Worm (Caenorhabditis elegans): Measurements from ENCODE around the gene F47G9.4.

Gene F47G9.4

ce11 chrV:11314025-11314880, 7.4 kb downstream of the F47G9.4 start (continued):
- peak; percentile 100 for TF ChIP-seq F26F4.8 (GFP tag; conservative IDR thresholded peaks at IDR 0.05)
- TF ChIP-seq T26A8.4 (GFP tag; IDR thresholded peaks at IDR 0.05) = peak; percentile 96
- TF ChIP-seq F49E8.2 (tag; optimal IDR thresholded peaks at IDR 0.05; ENCODE audit: borderline replicate concordance) = peak; percentile 74
- peak; percentile 87 for TF ChIP-seq cey-2 (tag; optimal IDR thresholded peaks at IDR 0.05; ENCODE audit: borderline replicate concordance, insufficient read depth)
- TF ChIP-seq pha-4 (GFP tag; IDR thresholded peaks at IDR 0.05) = peak; percentile 99
- no peak for TF ChIP-seq pha-4 (tag; optimal IDR thresholded peaks at IDR 0.05)
- 0 out of 2 replicates have a peak, but pooled peaks have one; percentile 85 for TF ChIP-seq tag-97 (GFP tag; IDR thresholded peaks at IDR 0.05)
- TF ChIP-seq nhr-10 (tag; optimal IDR thresholded peaks at IDR 0.05) = peak; percentile 76
- peak; percentile 99 for TF ChIP-seq nhr-41 (GFP tag; IDR thresholded peaks at IDR 0.05)
- TF ChIP-seq madf-5 (GFP tag; IDR thresholded peaks at IDR 0.05) = peak; percentile 97 to 99
- peak; percentile 97 for TF ChIP-seq madf-9 (GFP tag; conservative IDR thresholded peaks at IDR 0.05)
- TF ChIP-seq hmg-1.1 (GFP tag; IDR thresholded peaks at IDR 0.05) = peak; percentile 93
- TF ChIP-seq F10B5.3 (tag; optimal IDR thresholded peaks at IDR 0.05) = peak; percentile 88
- TF ChIP-seq daf-16 (GFP tag; optimal IDR thresholded peaks at IDR 0.05) = peak; percentile 89 to 98
- peak; percentile 87 for TF ChIP-seq daf-16 (tag; optimal IDR thresholded peaks at IDR 0.05)
- peak; percentile 100 for TF ChIP-seq egl-43 (GFP tag; IDR thresholded peaks at IDR 0.05)
- peak; percentile 45 for TF ChIP-seq R02D3.7 (tag; optimal IDR thresholded peaks at IDR 0.05)
- no peak for TF ChIP-seq ces-1 (GFP tag; optimal IDR thresholded peaks at IDR 0.05)
- TF ChIP-seq dpl-1 (GFP tag; optimal IDR thresholded peaks at IDR 0.05) = peak; percentile 56
- peak; percentile 57 for TF ChIP-seq nhr-11 (tag; optimal IDR thresholded peaks at IDR 0.05)
- TF ChIP-seq T20F7.1 (GFP tag; optimal IDR thresholded peaks at IDR 0.05) = peak; percentile 71
- peak; percentile 95 for TF ChIP-seq ZK337.2 (GFP tag; IDR thresholded peaks at IDR 0.05)
- peak; percentile 68 for TF ChIP-seq F37D6.2 (tag; optimal IDR thresholded peaks at IDR 0.05)
- TF ChIP-seq mep-1 (tag; optimal IDR thresholded peaks at IDR 0.05) = peak; percentile 92
- peak; percentile 97 for TF ChIP-seq Y75B8A.6 (GFP tag; IDR thresholded peaks at IDR 0.05)
- TF ChIP-seq fos-1 (tag; optimal IDR thresholded peaks at IDR 0.05) = no peak
- no peak for TF ChIP-seq skn-1 (tag; optimal IDR thresholded peaks at IDR 0.05)
- TF ChIP-seq lin-1 (GFP tag; IDR thresholded peaks at IDR 0.05) = peak; percentile 98
- TF ChIP-seq zfp-3 (GFP tag; conservative IDR thresholded peaks at IDR 0.05) = peak; percentile 92
- peak; percentile 54 for TF ChIP-seq ceh-32 (tag; optimal IDR thresholded peaks at IDR 0.05; ENCODE audit: poor library complexity)
- peak; percentile 93 for TF ChIP-seq aha-1 (tag)
- peak; percentile 94 for TF ChIP-seq Y48G9A.11 (GFP tag; IDR thresholded peaks at IDR 0.05)
- peak; percentile 87 for TF ChIP-seq ztf-7 (tag; optimal IDR thresholded peaks at IDR 0.05)
- TF ChIP-seq ceh-82 (tag; optimal IDR thresholded peaks at IDR 0.05) = no peak
- TF ChIP-seq duxl-1 (tag; optimal IDR thresholded peaks at IDR 0.05; ENCODE audit: poor library complexity) = peak; percentile 91
- no peak for TF ChIP-seq aly-2 (tag; optimal IDR thresholded peaks at IDR 0.05)
- TF ChIP-seq rbr-2 (tag; optimal IDR thresholded peaks at IDR 0.05) = peak; percentile 90
- peak; percentile 99 for TF ChIP-seq sdz-12 (GFP tag; optimal IDR thresholded peaks at IDR 0.05)
- TF ChIP-seq lin-39 (tag; optimal IDR thresholded peaks at IDR 0.05) = no peak
- peak; percentile 96 for TF ChIP-seq saeg-2 (GFP tag; IDR thresholded peaks at IDR 0.05)

- peak in 1 of 2 experiments; percentile 24 for TF ChIP-seq unc-62 (GFP tag; optimal IDR thresholded peaks at IDR 0.05 in 1 of 2)
- no peak for TF ChIP-seq unc-62 (tag; optimal IDR thresholded peaks at IDR 0.05)
- TF ChIP-seq tag-97 (GFP tag; IDR thresholded peaks at IDR 0.05) = no peak
- TF ChIP-seq aha-1 (tag) = peak; percentile 77
Observed at ce11 chrV:11312904-11313303, 8.7 kb downstream of the F47G9.4 start.

All from whole organism, L4 larva.